Worm (Caenorhabditis elegans): Measurements from ENCODE around the gene nhr-236.

The nhr-236 gene

DNA sequence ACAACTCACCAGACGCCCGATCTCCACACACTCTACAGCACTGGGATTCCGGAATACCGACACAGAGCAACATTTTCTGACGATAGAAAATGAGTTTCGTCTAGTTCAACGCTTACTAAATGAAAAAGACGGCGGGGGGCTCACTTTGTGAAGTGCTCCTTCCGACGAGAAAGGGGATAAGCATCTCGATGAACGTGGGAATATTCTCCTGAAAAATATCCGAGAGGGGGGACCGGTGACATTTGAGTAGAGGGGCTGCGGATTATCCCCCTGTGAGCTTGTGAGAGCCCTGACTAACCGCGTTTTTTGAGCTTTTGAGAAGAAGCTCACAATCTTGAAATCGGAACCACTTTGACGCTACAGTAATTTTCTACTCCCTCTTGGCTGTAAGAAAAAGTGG lies at the start of gene nhr-236:
nhr-236 (minus strand) TSS at position 101 of the 400 bp plus-strand sequence.
- TF ChIP-seq W03F9.2 (tag; optimal IDR thresholded peaks at IDR 0.05) (no peak), dao-5 (tag; optimal IDR thresholded peaks at IDR 0.05) (no peak), him-1 (tag; optimal IDR thresholded peaks at IDR 0.05) (no peak)

DNA sequence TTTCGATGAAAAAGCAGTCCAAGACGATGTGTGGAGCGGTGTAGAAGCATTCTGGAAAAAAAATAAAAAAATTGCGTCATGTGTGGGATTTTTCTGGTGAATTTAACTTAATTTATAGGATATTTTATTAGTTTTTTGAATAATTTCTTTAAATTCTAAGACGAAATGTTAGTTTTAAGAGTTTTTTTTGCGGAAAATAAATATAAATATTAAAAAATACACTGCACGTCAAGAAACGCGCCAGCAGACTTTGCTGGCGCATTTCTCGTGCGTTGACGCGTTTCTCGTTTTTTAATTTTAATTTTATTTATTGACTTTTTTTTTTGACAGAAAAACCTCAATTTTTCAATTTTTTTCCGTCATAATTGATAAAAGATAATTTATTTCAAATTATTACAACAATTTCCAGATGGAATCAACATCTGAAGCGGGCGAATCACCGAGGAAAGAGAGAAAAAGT lies 19.5 kb upstream of the nhr-236 start, which contains the start of the genes ppgn-1 and tftc-1:
ppgn-1 (minus strand) TSS at position 51 of the 460 bp plus-strand sequence.
tftc-1 (plus strand) TSS at position 410 of the 460 bp plus-strand sequence.
- TF ChIP-seq W03F9.2 (tag; optimal IDR thresholded peaks at IDR 0.05) (peak; percentile 63), him-1 (tag; optimal IDR thresholded peaks at IDR 0.05) (no peak)

DNA sequence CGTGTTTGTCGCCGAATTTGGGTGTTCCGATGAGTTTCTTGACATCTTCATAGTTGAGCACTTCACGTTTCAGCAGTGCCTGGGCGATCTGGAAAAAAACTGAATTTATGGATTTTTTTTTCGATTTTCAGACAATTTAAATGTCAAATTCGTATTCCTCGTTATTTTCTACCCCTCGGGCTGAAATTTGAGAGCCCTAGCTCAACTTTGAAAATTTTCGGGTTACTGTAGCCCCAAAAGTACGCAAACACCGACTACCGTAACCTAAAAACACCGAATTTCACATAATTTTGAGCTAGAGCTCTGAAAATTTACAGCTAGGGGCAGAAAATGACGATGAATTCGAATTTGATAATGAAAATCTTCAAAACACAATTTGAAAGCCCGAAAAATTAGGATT lies 4.6 kb upstream of the nhr-236 start:
- no peak for TF ChIP-seq W03F9.2 (tag; optimal IDR thresholded peaks at IDR 0.05)
- TF ChIP-seq him-1 (tag; optimal IDR thresholded peaks at IDR 0.05): no peak
- TF ChIP-seq dao-5 (tag; optimal IDR thresholded peaks at IDR 0.05): no peak

DNA sequence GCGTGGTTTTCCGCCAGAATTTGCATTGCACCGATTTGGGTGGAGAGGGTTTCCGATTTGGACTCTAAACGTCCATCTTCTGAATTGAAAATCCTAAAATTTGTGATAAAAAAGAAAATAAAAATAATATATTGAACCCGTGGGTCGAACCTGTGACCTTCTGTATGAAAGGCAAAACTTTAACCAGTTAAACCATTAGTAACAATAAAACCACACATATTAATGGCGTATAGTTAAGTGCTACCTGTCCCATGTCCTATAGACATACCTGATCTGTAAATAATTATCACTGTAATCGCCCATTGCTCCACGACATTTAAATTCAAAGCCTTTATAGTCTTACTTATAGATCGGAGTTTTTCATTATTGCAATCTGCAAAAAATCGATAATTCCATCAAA lies 2.1 kb downstream of the nhr-236 start:
- TF ChIP-seq dao-5 (tag; optimal IDR thresholded peaks at IDR 0.05): no peak
- no peak for TF ChIP-seq W03F9.2 (tag; optimal IDR thresholded peaks at IDR 0.05)
- no peak for TF ChIP-seq him-1 (tag; optimal IDR thresholded peaks at IDR 0.05)

DNA sequence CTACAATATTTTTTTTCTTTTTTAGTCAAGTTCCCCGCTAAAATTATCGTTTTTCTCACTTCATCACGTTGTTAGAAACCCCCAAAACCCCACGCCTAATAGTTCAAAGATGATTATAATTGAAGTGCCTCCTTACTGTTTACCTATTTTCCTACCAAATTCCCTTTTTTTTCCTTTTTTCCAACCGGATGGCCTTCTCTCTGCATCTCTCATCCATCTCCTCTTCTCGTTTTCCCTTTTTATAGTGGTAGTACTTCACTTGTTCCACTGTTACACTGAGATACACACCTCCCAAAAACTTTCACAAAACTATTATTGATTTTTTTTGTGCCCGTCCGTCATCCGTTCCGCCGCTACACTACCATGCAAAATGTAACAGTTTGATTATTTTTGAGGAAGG lies 6.4 kb downstream of the nhr-236 start, which contains the start of gene nsy-4:
nsy-4 (plus strand) TSS at position 274 of the 400 bp plus-strand sequence.
- TF ChIP-seq dao-5 (tag; optimal IDR thresholded peaks at IDR 0.05) (no peak), W03F9.2 (tag; optimal IDR thresholded peaks at IDR 0.05) (no peak), him-1 (tag; optimal IDR thresholded peaks at IDR 0.05) (no peak)

DNA sequence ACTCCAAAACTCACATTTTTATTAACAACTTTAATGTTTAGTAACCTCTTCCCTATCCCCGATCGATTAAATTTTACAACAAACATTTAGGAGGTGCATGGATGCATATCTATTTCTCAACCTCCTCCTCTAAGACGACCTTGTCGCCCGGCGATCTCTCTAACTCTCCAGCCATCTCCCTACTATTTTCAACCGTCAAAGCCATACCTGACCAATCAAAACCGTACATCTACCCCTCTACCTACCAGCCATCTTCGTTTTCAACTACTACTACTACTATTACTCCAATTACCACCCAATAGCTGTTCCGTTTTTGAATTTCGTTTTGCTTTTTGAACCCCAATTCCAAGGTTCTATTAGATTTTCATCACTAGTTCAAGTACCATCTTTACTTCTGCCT lies 7.9 kb downstream of the nhr-236 start:
- TF ChIP-seq W03F9.2 (tag; optimal IDR thresholded peaks at IDR 0.05) (no peak), him-1 (tag; optimal IDR thresholded peaks at IDR 0.05) (no peak), dao-5 (tag; optimal IDR thresholded peaks at IDR 0.05) (no peak)

DNA sequence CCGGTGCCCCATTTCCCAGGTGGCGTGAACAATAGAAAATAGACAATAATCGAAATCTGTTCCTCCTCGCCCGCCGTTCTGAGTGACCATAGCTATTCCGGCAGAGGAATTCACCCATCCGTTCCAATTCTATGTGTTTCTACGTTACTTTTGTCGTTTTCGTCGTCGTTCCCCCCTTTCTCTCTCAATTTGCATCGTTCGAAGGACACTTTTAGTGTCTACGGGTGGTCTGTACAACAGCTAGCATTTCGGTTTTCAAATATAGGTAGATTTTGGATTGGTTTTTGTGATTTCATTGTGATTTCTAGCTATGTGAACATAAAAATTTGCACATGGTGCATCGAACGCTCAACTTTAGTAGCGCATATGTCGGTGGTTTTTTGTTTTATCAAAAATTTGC lies 9.4 kb downstream of the nhr-236 start:
- TF ChIP-seq him-1 (tag; optimal IDR thresholded peaks at IDR 0.05) (no peak), W03F9.2 (tag; optimal IDR thresholded peaks at IDR 0.05) (no peak), dao-5 (tag; optimal IDR thresholded peaks at IDR 0.05) (no peak)

DNA sequence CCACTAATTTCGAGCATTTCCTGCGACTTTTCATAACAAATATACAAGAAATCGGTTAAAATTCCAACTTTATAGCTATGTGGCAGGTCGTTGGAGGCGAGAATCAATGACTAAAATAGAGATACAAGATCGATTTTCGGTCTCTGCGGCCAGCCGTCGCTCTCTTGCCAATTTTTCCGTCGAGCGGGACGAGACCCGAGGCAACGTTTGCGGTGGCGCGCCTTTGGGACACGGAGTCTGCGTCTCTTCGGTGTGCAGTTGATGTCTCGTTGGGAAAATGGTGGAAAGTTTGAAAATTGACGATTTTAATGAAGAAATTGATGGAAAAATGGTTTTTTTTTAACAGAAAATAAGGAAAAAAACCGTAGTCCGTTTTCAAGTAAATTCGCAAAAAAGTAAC lies 12.6 kb downstream of the nhr-236 start:
- no peak for TF ChIP-seq W03F9.2 (tag; optimal IDR thresholded peaks at IDR 0.05)
- TF ChIP-seq dao-5 (tag; optimal IDR thresholded peaks at IDR 0.05): no peak
- TF ChIP-seq him-1 (tag; optimal IDR thresholded peaks at IDR 0.05): no peak

DNA sequence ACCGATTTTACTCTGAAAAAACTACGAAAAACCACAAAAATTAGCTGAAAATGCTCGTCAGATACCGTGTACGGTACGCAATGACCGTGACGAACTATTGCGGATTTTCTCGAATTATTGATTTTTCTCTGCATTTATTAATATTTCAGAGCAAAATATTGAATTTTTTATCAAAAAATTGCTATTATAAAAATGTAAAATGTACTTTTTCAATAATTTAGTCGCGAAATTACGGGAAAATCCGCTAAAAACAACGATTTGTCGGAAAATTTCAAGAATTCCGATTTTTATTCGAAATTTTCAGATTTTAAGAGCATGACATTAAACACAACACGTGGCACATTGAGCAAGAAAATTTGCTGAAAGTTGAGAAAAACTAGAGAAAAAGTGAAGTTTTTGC lies 13.2 kb downstream of the nhr-236 start, which contains the start of gene Y38F2AL.12:
Y38F2AL.12 (plus strand) TSS at position 301 of the 400 bp plus-strand sequence.
- TF ChIP-seq dao-5 (tag; optimal IDR thresholded peaks at IDR 0.05): no peak
- TF ChIP-seq W03F9.2 (tag; optimal IDR thresholded peaks at IDR 0.05): no peak
- no peak for TF ChIP-seq him-1 (tag; optimal IDR thresholded peaks at IDR 0.05)

DNA sequence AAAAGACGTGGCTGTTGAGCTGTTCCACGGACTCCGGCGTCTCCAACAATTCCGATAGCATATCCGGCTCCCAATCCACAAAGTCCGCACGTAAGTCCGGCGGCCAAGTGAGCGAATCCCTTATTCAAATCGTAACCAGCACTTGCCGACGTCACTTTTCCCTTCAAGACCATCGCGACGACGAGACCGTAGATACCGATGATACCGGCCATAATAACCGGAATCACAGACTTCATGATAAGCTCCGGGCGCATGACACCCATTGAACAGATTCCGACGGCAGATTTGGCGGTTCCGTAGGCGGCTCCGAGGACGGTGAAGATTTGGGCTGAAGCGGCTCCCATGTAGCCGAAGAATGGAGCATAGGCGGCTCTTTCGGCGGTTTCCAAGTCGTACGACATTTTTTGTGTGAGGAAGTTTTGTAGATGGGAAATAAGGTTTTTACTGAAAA lies 13.9 kb downstream of the nhr-236 start, which contains the start of gene vha-3:
vha-3 (minus strand) TSS at position 401 of the 451 bp plus-strand sequence.
- TF ChIP-seq dao-5 (tag; optimal IDR thresholded peaks at IDR 0.05): no peak
- TF ChIP-seq him-1 (tag; optimal IDR thresholded peaks at IDR 0.05): no peak
- no peak for TF ChIP-seq W03F9.2 (tag; optimal IDR thresholded peaks at IDR 0.05)

DNA sequence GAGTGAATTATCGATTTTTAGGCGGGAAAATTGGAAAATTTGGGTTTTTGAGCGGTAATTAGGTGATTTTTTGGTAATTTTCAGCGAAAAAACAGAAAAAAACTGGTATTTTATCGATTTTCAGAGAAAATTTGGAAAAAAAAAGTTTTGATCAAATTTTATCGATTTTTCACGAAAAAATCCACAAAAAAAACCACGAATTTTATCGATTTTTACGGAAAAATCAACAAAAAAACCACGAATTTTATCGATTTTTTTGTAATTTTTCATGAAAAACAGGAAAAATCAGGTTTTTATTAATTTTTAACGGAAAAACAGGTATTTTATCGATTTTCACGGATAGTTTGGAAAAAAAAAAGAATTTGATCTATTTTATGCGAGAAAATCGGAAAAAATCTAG lies 14.6 kb downstream of the nhr-236 start:
- TF ChIP-seq dao-5 (tag; optimal IDR thresholded peaks at IDR 0.05) (no peak), him-1 (tag; optimal IDR thresholded peaks at IDR 0.05) (no peak), W03F9.2 (tag; optimal IDR thresholded peaks at IDR 0.05) (no peak)

DNA sequence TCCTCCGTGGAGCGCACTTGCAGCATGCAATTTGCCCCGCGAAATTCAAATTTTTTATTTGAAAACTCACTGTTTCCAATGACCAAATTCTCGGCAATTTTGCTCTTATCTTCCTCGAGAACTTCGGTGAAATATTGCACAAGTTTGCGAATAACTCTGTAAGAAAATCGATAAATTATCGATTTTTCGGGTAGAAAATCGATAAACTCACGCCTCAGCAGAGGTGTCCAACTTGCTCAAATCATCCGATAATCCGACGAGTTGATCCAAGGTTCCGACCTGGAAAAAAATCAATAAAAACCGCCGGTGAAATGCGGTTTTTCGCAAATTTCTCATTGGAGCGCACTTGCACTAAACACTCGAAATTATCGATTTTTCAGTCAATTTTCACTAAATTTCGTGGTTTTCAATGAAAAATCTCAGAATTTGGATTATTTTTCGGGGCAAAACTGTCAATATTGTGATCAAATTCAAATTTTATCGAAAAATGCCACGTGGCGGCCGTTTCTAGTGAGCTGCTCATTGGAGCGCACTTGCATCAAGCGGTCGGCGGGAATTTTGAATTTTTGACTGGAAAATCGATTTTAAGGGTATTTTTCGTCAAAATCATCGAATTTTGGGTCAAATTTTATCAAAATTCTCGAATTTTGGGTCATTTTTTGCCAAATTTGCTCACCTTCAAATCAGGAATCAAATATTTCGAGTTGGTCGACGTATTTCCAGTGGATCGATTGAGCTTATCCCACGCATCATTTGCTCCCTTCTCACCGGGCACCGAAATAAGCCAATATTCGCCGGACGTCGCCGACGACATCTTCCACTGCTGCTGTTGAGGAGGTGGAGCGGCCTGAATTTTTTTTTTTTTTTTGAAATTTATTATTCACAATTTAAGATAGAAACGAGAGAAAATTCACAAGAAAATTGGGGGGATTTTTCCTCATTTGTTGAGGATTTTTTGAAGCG lies 15.4 kb downstream of the nhr-236 start, which contains the start of gene vha-11:
vha-11 (minus strand) TSS at position 847 of the 963 bp plus-strand sequence.
- TF ChIP-seq him-1 (tag; optimal IDR thresholded peaks at IDR 0.05): no peak
- no peak for TF ChIP-seq dao-5 (tag; optimal IDR thresholded peaks at IDR 0.05)
- TF ChIP-seq W03F9.2 (tag; optimal IDR thresholded peaks at IDR 0.05): no peak

DNA sequence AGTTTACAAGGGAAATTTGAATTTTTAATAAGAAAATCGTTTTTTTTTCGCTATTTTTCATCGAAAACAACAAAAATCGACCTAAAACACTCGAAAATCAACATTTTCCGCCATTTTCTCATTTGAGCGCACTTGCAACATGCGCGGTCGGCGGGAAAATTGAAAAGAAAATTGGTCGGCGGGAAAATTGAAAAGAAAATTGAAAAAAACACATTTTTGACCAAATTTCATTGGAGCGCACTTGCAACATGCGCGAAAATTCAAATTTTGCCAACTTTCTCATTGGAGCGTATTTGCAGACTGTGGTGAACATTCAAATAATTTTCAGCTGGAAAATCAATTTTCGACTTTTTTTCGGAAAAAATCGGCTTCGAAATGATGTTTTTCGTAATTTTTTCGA lies 17.9 kb downstream of the nhr-236 start:
- TF ChIP-seq him-1 (tag; optimal IDR thresholded peaks at IDR 0.05): no peak
- no peak for TF ChIP-seq dao-5 (tag; optimal IDR thresholded peaks at IDR 0.05)

DNA sequence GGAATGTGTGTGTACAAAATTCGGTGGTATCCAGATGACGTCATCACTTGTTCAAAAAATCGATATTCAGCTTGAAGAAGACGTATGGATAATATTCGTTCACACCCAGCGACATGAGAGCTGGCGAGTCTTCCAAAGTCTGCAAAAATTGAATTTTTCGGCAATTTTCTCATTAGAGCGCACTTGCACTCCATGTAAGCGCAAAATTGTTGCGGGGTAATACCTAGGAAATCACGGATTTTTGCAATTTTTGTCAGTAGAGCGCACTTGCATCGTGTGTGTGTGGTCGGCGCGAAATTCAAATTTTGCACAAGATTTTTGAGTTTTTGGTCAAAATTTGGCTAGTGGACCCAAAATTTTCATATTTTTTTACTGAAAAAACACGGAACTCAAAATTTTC lies 21.2 kb downstream of the nhr-236 start:
- no peak for TF ChIP-seq W03F9.2 (tag; optimal IDR thresholded peaks at IDR 0.05)
- no peak for TF ChIP-seq dao-5 (tag; optimal IDR thresholded peaks at IDR 0.05)
- TF ChIP-seq him-1 (tag; optimal IDR thresholded peaks at IDR 0.05): no peak

Data from whole organism, L4/young adult.